Worm (Caenorhabditis elegans) whole organism, L1 larva: ENCODE results near the gene ZK795.2.

Experiments used
- aly-2 ChIP-seq: fragments of 150-350 bp; optimal IDR thresholded peaks from 2 replicates; lab custom pipeline; 2014; ENCODE audit warnings: missing biosample characterization, missing genetic modification characterization
- dpl-1 ChIP-seq, 3 experiments: fragments of 150-350 bp in 2 of 3; sonication (generic microtip) in 1 of 3; optimal IDR thresholded peaks; 2 replicates each; lab custom pipeline; 2014 to 2017; ENCODE audit warnings: missing biosample characterization in 3 of 3, missing genetic modification characterization in 3 of 3, missing genetic modification reagents in 3 of 3
- egl-13 ChIP-seq: sonication (generic microtip); optimal IDR thresholded peaks from 2 replicates; lab custom pipeline; 2016; ENCODE audit warnings: missing genotype, missing genetic modification reagents, missing genetic modification characterization, missing compliant biosample characterization
- lin-15B ChIP-seq: fragments of 150-350 bp; sonication (generic microtip); optimal IDR thresholded peaks from 3 replicates; lab custom pipeline; 2014; ENCODE audit warnings: missing biosample characterization, missing genetic modification characterization
- nhr-28 ChIP-seq: fragments of 150-350 bp; optimal IDR thresholded peaks from 2 replicates; lab custom pipeline; 2014; ENCODE audit warnings: missing biosample characterization, missing genetic modification characterization
- unc-86 ChIP-seq: sonication (generic microtip); optimal IDR thresholded peaks from 2 replicates; lab custom pipeline; 2016; ENCODE audit warnings: missing genetic modification characterization, missing compliant biosample characterization

DNA sequence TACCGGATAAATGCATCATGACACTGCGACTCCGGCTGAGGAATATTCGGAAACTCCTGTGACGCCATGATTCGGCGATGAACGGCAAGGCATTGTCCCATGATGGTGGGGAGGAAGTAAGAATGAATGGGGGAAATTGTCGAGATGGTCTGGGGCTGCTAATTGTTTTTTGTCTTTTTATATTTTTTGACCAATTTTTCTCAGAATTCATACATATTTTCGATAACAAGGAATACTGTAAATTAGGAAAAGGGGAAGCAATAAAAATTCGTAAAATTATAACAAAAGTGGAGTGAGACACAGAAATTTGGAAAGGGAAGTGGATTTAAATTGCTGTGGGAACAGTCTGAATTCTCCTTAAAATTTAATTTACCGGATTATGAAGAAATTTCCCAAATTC lies 33.4 kb downstream of the ZK795.2 start, which contains the start of gene eak-4:
- TF ChIP-seq lin-15B (tag; lab: Kevin White, UChicago): no peak
- TF ChIP-seq nhr-28 (tag; lab: Kevin White, UChicago): no peak
- no peak for TF ChIP-seq aly-2 (tag; lab: Kevin White, UChicago)
- no peak for TF ChIP-seq dpl-1 (GFP tag; optimal IDR thresholded peaks at IDR 0.05; lab: Kevin White, UChicago)
- TF ChIP-seq egl-13: no peak
- no peak for TF ChIP-seq unc-86 (tag; lab: Kevin White, UChicago)
